Worm (Caenorhabditis elegans) whole organism, L4 larva: ENCODE data around the gene cey-4.

Source experiments
- D1046.2 ChIP-seq: fragments of 200-800 bp; sonication (Bioruptor generic); IDR thresholded peaks from 2 replicates; pipeline ENCODE4 v1.3.6; 2022; ENCODE audit warnings: missing genetic modification characterization, missing compliant biosample characterization
- T20F7.1 ChIP-seq: fragments of 200-800 bp; sonication (Bioruptor generic); optimal IDR thresholded peaks from 2 replicates; lab custom pipeline; 2018; ENCODE audit warnings: mild to moderate bottlenecking, missing genetic modification characterization, missing compliant biosample characterization
- Y105C5A.15 ChIP-seq: fragments of 200-800 bp; sonication (Bioruptor generic); IDR thresholded peaks from 2 replicates; pipeline ENCODE4 v1.3.6; 2022; ENCODE audit warnings: missing genetic modification characterization, missing compliant biosample characterization
- ZK546.5 ChIP-seq, 2 experiments: sonication (generic microtip); optimal IDR thresholded peaks; 2 replicates each; lab custom pipeline; 2017; ENCODE audit warnings: missing biosample characterization in 2 of 2, missing genetic modification characterization in 2 of 2
- aha-1 ChIP-seq: fragments of 150-350 bp; peaks from one replicate; lab custom pipeline; 2014; ENCODE audit warnings: missing biosample characterization, missing genetic modification characterization
- aly-2 ChIP-seq: sonication (generic microtip); optimal IDR thresholded peaks from 2 replicates; lab custom pipeline; 2018; ENCODE audit warnings: missing biosample characterization, missing genetic modification characterization
- arid-1 ChIP-seq: fragments of 200-800 bp; sonication (Bioruptor generic); conservative IDR thresholded peaks from 2 replicates; pipeline ENCODE4 v1.3.6; 2022; ENCODE audit warnings: missing genetic modification reagents, missing genetic modification characterization, missing compliant biosample characterization
- ceh-44 ChIP-seq: fragments of 200-800 bp; sonication (Bioruptor generic); IDR thresholded peaks from 2 replicates; pipeline ENCODE4 v1.3.6; 2022; ENCODE audit warnings: missing genetic modification reagents, missing genetic modification characterization, missing compliant biosample characterization
- daf-12 ChIP-seq: fragments of 150-350 bp; optimal IDR thresholded peaks from 2 replicates; lab custom pipeline; 2014; ENCODE audit warnings: missing biosample characterization, missing genetic modification reagents, missing genetic modification characterization
- daf-16 ChIP-seq, 3 experiments: sonication (generic microtip); optimal IDR thresholded peaks; 2 replicates each; lab custom pipeline; 2016 to 2017; ENCODE audit warnings: missing genetic modification characterization in 3 of 3, missing genetic modification reagents in 3 of 3, mild to moderate bottlenecking in 2 of 3, missing compliant biosample characterization in 2 of 3, missing biosample characterization in 1 of 3, moderate library complexity in 1 of 3
- daf-8 ChIP-seq: fragments of 200-800 bp; sonication (Bioruptor generic); IDR thresholded peaks from 2 replicates; pipeline ENCODE4 v1.3.6; 2022; ENCODE audit warnings: missing genetic modification characterization, missing compliant biosample characterization
- dmd-9 ChIP-seq: fragments of 200-800 bp; sonication (Bioruptor generic); IDR thresholded peaks from 2 replicates; pipeline ENCODE4 v1.3.6; 2022; ENCODE audit warnings: missing genetic modification reagents, missing genetic modification characterization, missing compliant biosample characterization
- duxl-1 ChIP-seq: sonication (generic microtip); optimal IDR thresholded peaks from 2 replicates; lab custom pipeline; 2016; ENCODE audit warnings: mild to moderate bottlenecking, missing genetic modification characterization, moderate library complexity, missing compliant biosample characterization; ENCODE audit not compliant: poor library complexity
- fkh-10 ChIP-seq: fragments of 150-350 bp; optimal IDR thresholded peaks from 2 replicates; lab custom pipeline; 2014; ENCODE audit warnings: missing biosample characterization, missing genetic modification reagents, missing genetic modification characterization
- gei-8 ChIP-seq: fragments of 200-800 bp; sonication (Bioruptor generic); optimal IDR thresholded peaks from 2 replicates; lab custom pipeline; 2018; ENCODE audit warnings: mild to moderate bottlenecking, missing genetic modification characterization, missing compliant biosample characterization
- hif-1 ChIP-seq, 2 experiments: sonication (generic microtip); optimal IDR thresholded peaks; 2 replicates each; lab custom pipeline; 2016 to 2017; ENCODE audit warnings: missing compliant biosample characterization in 2 of 2, missing genetic modification characterization in 2 of 2, missing genetic modification reagents in 2 of 2, missing genotype in 2 of 2, mild to moderate bottlenecking in 1 of 2
- hmg-1.1 ChIP-seq: fragments of 200-800 bp; sonication (Bioruptor generic); IDR thresholded peaks from 2 replicates; pipeline ENCODE4 v1.3.6; 2022; ENCODE audit warnings: missing genetic modification reagents, missing genetic modification characterization, missing compliant biosample characterization
- lin-1 ChIP-seq: fragments of 200-800 bp; sonication (Bioruptor generic); IDR thresholded peaks from 2 replicates; pipeline ENCODE4 v1.3.6; 2022; ENCODE audit warnings: missing genetic modification reagents, missing genetic modification characterization, missing compliant biosample characterization
- lin-15B ChIP-seq: fragments of 150-350 bp; sonication (generic microtip); optimal IDR thresholded peaks from 3 replicates; lab custom pipeline; 2014; ENCODE audit warnings: missing biosample characterization, missing genetic modification characterization
- lin-38 ChIP-seq: fragments of 200-800 bp; sonication (Bioruptor generic); IDR thresholded peaks from 2 replicates; pipeline ENCODE4 v1.3.6; 2022; ENCODE audit warnings: missing genetic modification reagents, missing genetic modification characterization, missing compliant biosample characterization
- lir-3 ChIP-seq: sonication (generic microtip); optimal IDR thresholded peaks from 2 replicates; lab custom pipeline; 2016; ENCODE audit warnings: mild to moderate bottlenecking, missing genetic modification characterization, missing compliant biosample characterization
- lsy-2 ChIP-seq, 2 experiments: fragments of 150-350 bp in 1 of 2; sonication (generic microtip) in 1 of 2; optimal IDR thresholded peaks; 2 replicates each; lab custom pipeline; 2014 to 2017; ENCODE audit warnings: missing biosample characterization in 2 of 2, missing genetic modification characterization in 2 of 2
- madf-9 ChIP-seq: fragments of 200-800 bp; sonication (Bioruptor generic); conservative IDR thresholded peaks from 2 replicates; pipeline ENCODE4 v1.3.6; 2022; ENCODE audit warnings: missing genetic modification reagents, missing genetic modification characterization, missing compliant biosample characterization
- mdl-1 ChIP-seq, 2 experiments: fragments of 150-350 bp in 1 of 2; sonication (generic microtip) in 1 of 2; optimal IDR thresholded peaks; 2 replicates each; lab custom pipeline; 2014 to 2017; ENCODE audit warnings: missing biosample characterization in 2 of 2, missing genetic modification characterization in 2 of 2
- mdt-29 ChIP-seq: fragments of 200-800 bp; sonication (Bioruptor generic); IDR thresholded peaks from 2 replicates; pipeline ENCODE4 v1.3.6; 2022; ENCODE audit warnings: missing genetic modification reagents, missing genetic modification characterization, missing compliant biosample characterization
- mep-1 ChIP-seq: fragments of 150-350 bp; sonication (generic microtip); optimal IDR thresholded peaks from 3 replicates; lab custom pipeline; 2014; ENCODE audit warnings: missing biosample characterization, missing genetic modification characterization
- mes-2 ChIP-seq: sonication (generic microtip); optimal IDR thresholded peaks from 2 replicates; lab custom pipeline; 2016; ENCODE audit warnings: missing genotype, mild to moderate bottlenecking, missing genetic modification characterization, missing compliant biosample characterization; ENCODE audit not compliant: poor library complexity, severe bottlenecking
- mxl-2 ChIP-seq: fragments of 200-800 bp; sonication (Bioruptor generic); conservative IDR thresholded peaks from 2 replicates; pipeline ENCODE4 v1.3.6; 2022; ENCODE audit warnings: missing genetic modification reagents, missing genetic modification characterization, missing compliant biosample characterization
- nhr-10 ChIP-seq: fragments of 150-350 bp; optimal IDR thresholded peaks from 2 replicates; lab custom pipeline; 2014; ENCODE audit warnings: missing biosample characterization, missing genetic modification characterization
- nhr-102 ChIP-seq: sonication (generic microtip); optimal IDR thresholded peaks from 2 replicates; lab custom pipeline; 2016; ENCODE audit warnings: mild to moderate bottlenecking, missing genetic modification characterization, moderate library complexity, missing compliant biosample characterization
- nhr-111 ChIP-seq: fragments of 200-800 bp; sonication (Bioruptor generic); optimal IDR thresholded peaks from 2 replicates; lab custom pipeline; 2018; ENCODE audit warnings: mild to moderate bottlenecking, missing genetic modification characterization, missing compliant biosample characterization
- nhr-41 ChIP-seq: fragments of 200-800 bp; sonication (Bioruptor generic); IDR thresholded peaks from 2 replicates; pipeline ENCODE4 v1.3.6; 2022; ENCODE audit warnings: missing genetic modification reagents, missing genetic modification characterization, missing compliant biosample characterization
- nhr-48 ChIP-seq: sonication (generic microtip); optimal IDR thresholded peaks from 2 replicates; lab custom pipeline; 2016; ENCODE audit warnings: mild to moderate bottlenecking, missing genetic modification characterization, missing compliant biosample characterization
- nhr-6 ChIP-seq: fragments of 150-350 bp; optimal IDR thresholded peaks from 2 replicates; lab custom pipeline; 2014; ENCODE audit warnings: missing biosample characterization, missing genetic modification characterization
- nhr-77 ChIP-seq: fragments of 150-350 bp; optimal IDR thresholded peaks from 2 replicates; lab custom pipeline; 2014; ENCODE audit warnings: missing biosample characterization, missing genetic modification characterization
- pha-4 ChIP-seq, 2 experiments: fragments of 150-350 bp in 1 of 2; fragments of 200-800 bp in 1 of 2; sonication (Bioruptor generic) in 1 of 2; IDR thresholded peaks in 1 of 2; optimal IDR thresholded peaks in 1 of 2; 2 replicates each; pipeline versions ENCODE4 v1.3.6 to Lab custom; 2014 to 2022; ENCODE audit warnings: missing genetic modification characterization in 2 of 2, missing genetic modification reagents in 2 of 2, missing biosample characterization in 1 of 2, missing compliant biosample characterization in 1 of 2
- php-3 ChIP-seq: fragments of 200-800 bp; sonication (Bioruptor generic); IDR thresholded peaks from 2 replicates; pipeline ENCODE4 v1.3.6; 2022; ENCODE audit warnings: missing genetic modification reagents, missing genetic modification characterization, missing compliant biosample characterization
- pqm-1 ChIP-seq: sonication (generic microtip); optimal IDR thresholded peaks from 2 replicates; lab custom pipeline; 2017; ENCODE audit warnings: missing biosample characterization, missing genetic modification characterization
- set-16 ChIP-seq: fragments of 200-800 bp; sonication (Bioruptor generic); IDR thresholded peaks from 2 replicates; pipeline ENCODE4 v1.3.6; 2022; ENCODE audit warnings: missing genetic modification reagents, missing genetic modification characterization, missing compliant biosample characterization
- skn-1 ChIP-seq: fragments of 150-350 bp; optimal IDR thresholded peaks from 2 replicates; lab custom pipeline; 2014; ENCODE audit warnings: missing biosample characterization, missing genetic modification characterization
- snpc-4 ChIP-seq: fragments of 150-350 bp; optimal IDR thresholded peaks from 2 replicates; lab custom pipeline; 2014; ENCODE audit warnings: missing biosample characterization, missing genetic modification characterization
- spr-3 ChIP-seq: fragments of 200-800 bp; sonication (Bioruptor generic); optimal IDR thresholded peaks from 2 replicates; lab custom pipeline; 2018; ENCODE audit warnings: mild to moderate bottlenecking, missing genetic modification characterization, missing compliant biosample characterization
- tra-1 ChIP-seq: fragments of 200-800 bp; sonication (Bioruptor generic); IDR thresholded peaks from 2 replicates; pipeline ENCODE4 v1.3.6; 2022; ENCODE audit warnings: missing genetic modification reagents, missing genetic modification characterization, missing compliant biosample characterization
- unc-130 ChIP-seq: sonication (generic microtip); optimal IDR thresholded peaks from 2 replicates; lab custom pipeline; 2016; ENCODE audit warnings: missing genetic modification reagents, missing genetic modification characterization, missing compliant biosample characterization
- unc-39 ChIP-seq: sonication (generic microtip); optimal IDR thresholded peaks from 2 replicates; lab custom pipeline; 2017; ENCODE audit warnings: missing biosample characterization, missing genetic modification characterization
- zag-1 ChIP-seq: fragments of 150-350 bp; optimal IDR thresholded peaks from 2 replicates; lab custom pipeline; 2014; ENCODE audit warnings: missing biosample characterization, missing genetic modification characterization
- zfp-2 ChIP-seq: sonication (generic microtip); optimal IDR thresholded peaks from 2 replicates; lab custom pipeline; 2016; ENCODE audit warnings: mild to moderate bottlenecking, missing genetic modification characterization, missing compliant biosample characterization
- zfp-3 ChIP-seq: fragments of 200-800 bp; sonication (Bioruptor generic); conservative IDR thresholded peaks from 2 replicates; pipeline ENCODE4 v1.3.6; 2022; ENCODE audit warnings: missing genetic modification reagents, missing genetic modification characterization, missing compliant biosample characterization
- zip-11 ChIP-seq: fragments of 200-800 bp; sonication (Bioruptor generic); IDR thresholded peaks from 2 replicates; pipeline ENCODE4 v1.3.6; 2022; ENCODE audit warnings: missing genetic modification characterization, missing compliant biosample characterization
- zip-2 ChIP-seq: fragments of 150-350 bp; optimal IDR thresholded peaks from 2 replicates; lab custom pipeline; 2014; ENCODE audit warnings: missing biosample characterization, missing genetic modification characterization

cey-4 gene

ce11 chrIII:10844873-10845272, 23.6 kb downstream of the cey-4 start, which contains the start of gene pde-12 (continued):
- peak; percentile 52; the same call in 1 of the 2 replicates for TF ChIP-seq madf-9 (GFP tag; lab: Robert Waterston, UW)
- peak; percentile 96 for TF ChIP-seq mes-2 (tag; lab: Kevin White, UChicago)
- TF ChIP-seq skn-1 (tag; lab: Kevin White, UChicago), result no peak
- TF ChIP-seq zag-1 (tag; lab: Kevin White, UChicago), result no peak
- peak; percentile 89 for TF ChIP-seq aha-1 (tag; lab: Kevin White, UChicago)
- TF ChIP-seq gei-8 (GFP tag; lab: Kevin White, UChicago), result no peak
- peak; percentile 63 for TF ChIP-seq spr-3 (GFP tag; lab: Kevin White, UChicago)
- TF ChIP-seq mxl-2 (GFP tag; lab: Robert Waterston, UW), result no peak
- TF ChIP-seq aly-2, result no peak
- TF ChIP-seq hif-1 (tag; optimal IDR thresholded peaks at IDR 0.05; lab: Kevin White, UChicago), result peak in 1 of 2 experiments; percentile 24
- no peak for TF ChIP-seq snpc-4 (tag; lab: Kevin White, UChicago)
- TF ChIP-seq nhr-6 (tag; lab: Kevin White, UChicago), result peak; percentile 61
- no peak for TF ChIP-seq daf-12 (tag; lab: Kevin White, UChicago)
- no peak for TF ChIP-seq daf-8 (GFP tag; lab: Robert Waterston, UW)
- TF ChIP-seq dmd-9 (GFP tag; lab: Robert Waterston, UW), result 0 out of 2 replicates have a peak, but pooled peaks have one; percentile 52
- TF ChIP-seq mdt-29, result peak; percentile 50; the same call in 1 of the 2 replicates
- TF ChIP-seq arid-1 (GFP tag; lab: Robert Waterston, UW), result 0 out of 2 replicates have a peak, but pooled peaks have one; percentile 35
- peak; percentile 18; the same call in 1 of the 2 replicates for TF ChIP-seq lin-1
- TF ChIP-seq lin-38, result peak; percentile 89
- TF ChIP-seq Y105C5A.15 (GFP tag; lab: Robert Waterston, UW), result no peak
- TF ChIP-seq zip-11 (GFP tag; lab: Robert Waterston, UW), result no peak
- TF ChIP-seq set-16 (GFP tag; lab: Robert Waterston, UW), result no peak
- 0 out of 2 replicates have a peak, but pooled peaks have one; percentile 45 for TF ChIP-seq zfp-3
- no peak for TF ChIP-seq mdl-1 (tag; optimal IDR thresholded peaks at IDR 0.05; lab: Kevin White, UChicago)
- peak; percentile 43; the same call in 1 of the 2 replicates for TF ChIP-seq pha-4 (GFP tag; IDR thresholded peaks at IDR 0.05; lab: Robert Waterston, UW)
- TF ChIP-seq pha-4 (tag; optimal IDR thresholded peaks at IDR 0.05; lab: Kevin White, UChicago), result no peak
- TF ChIP-seq duxl-1 (tag; lab: Kevin White, UChicago), result no peak
- TF ChIP-seq pqm-1 (tag; lab: Kevin White, UChicago), result no peak
- TF ChIP-seq fkh-10 (GFP tag; lab: Kevin White, UChicago), result peak; percentile 45
- no peak for TF ChIP-seq D1046.2 (GFP tag; lab: Robert Waterston, UW)
- no peak for TF ChIP-seq php-3
- TF ChIP-seq unc-39, result no peak
- peak; percentile 87 for TF ChIP-seq hmg-1.1
- TF ChIP-seq daf-16 (GFP tag; optimal IDR thresholded peaks at IDR 0.05; lab: Kevin White, UChicago), result peak in 1 of 2 experiments; percentile 33
- peak; percentile 39 for TF ChIP-seq daf-16 (tag; optimal IDR thresholded peaks at IDR 0.05; lab: Kevin White, UChicago)
- TF ChIP-seq ceh-44 (GFP tag; lab: Robert Waterston, UW), result no peak
- TF ChIP-seq mep-1, result peak; percentile 81
- peak; percentile 86 for TF ChIP-seq nhr-102
- TF ChIP-seq lsy-2 (tag; optimal IDR thresholded peaks at IDR 0.05; lab: Kevin White, UChicago), result peak; percentile 31 to 93
- TF ChIP-seq zip-2 (tag; lab: Kevin White, UChicago), result peak; percentile 80
- no peak for TF ChIP-seq ZK546.5 (tag; optimal IDR thresholded peaks at IDR 0.05; lab: Kevin White, UChicago)
- peak; percentile 61 for TF ChIP-seq nhr-77
- TF ChIP-seq unc-130, result no peak
- TF ChIP-seq lin-15B (tag; lab: Kevin White, UChicago), result peak; percentile 40
- TF ChIP-seq tra-1 (GFP tag; lab: Robert Waterston, UW), result no peak; the same call in 1 of the 2 replicates
- peak; percentile 4 for TF ChIP-seq zfp-2 (tag; lab: Kevin White, UChicago)
- no peak for TF ChIP-seq nhr-10 (tag; lab: Kevin White, UChicago)
- no peak for TF ChIP-seq lir-3 (tag; lab: Kevin White, UChicago)
- no peak for TF ChIP-seq nhr-111 (GFP tag; lab: Kevin White, UChicago)
- peak; percentile 59 for TF ChIP-seq T20F7.1 (GFP tag; lab: Kevin White, UChicago)
- no peak for TF ChIP-seq nhr-41 (GFP tag; lab: Robert Waterston, UW)
- TF ChIP-seq nhr-48 (tag; lab: Kevin White, UChicago), result peak; percentile 43
